Fruit fly (Drosophila melanogaster): Measurements from ENCODE around the gene CG42779.

The CG42779 gene

dm6 chr3R:17117607-17118327 is 3.6 kb upstream of the CG42779 start (continued):
- TF ChIP-seq CG15696 (tag; optimal IDR thresholded peaks at IDR 0.05), result no peak
- TF ChIP-seq pros (GFP tag; optimal IDR thresholded peaks at IDR 0.05), result no peak
- no peak for TF ChIP-seq dan (GFP tag; IDR thresholded peaks at IDR 0.05)
- TF ChIP-seq bigmax (GFP tag; optimal IDR thresholded peaks at IDR 0.05), result no peak
- no peak for TF ChIP-seq ham (GFP tag; IDR thresholded peaks at IDR 0.05)
- no peak for TF ChIP-seq Ets65A (GFP tag)
- TF ChIP-seq seq (GFP tag; IDR thresholded peaks at IDR 0.05), result no peak
- TF ChIP-seq CG7357 (GFP tag; IDR thresholded peaks at IDR 0.05), result no peak
- TF ChIP-seq fu2 (GFP tag; optimal IDR thresholded peaks at IDR 0.05), result no peak
- TF ChIP-seq fd102C (GFP tag; optimal IDR thresholded peaks at IDR 0.05), result no peak
- TF ChIP-seq CG10274 (GFP tag; optimal IDR thresholded peaks at IDR 0.05), result peak; percentile 79
- TF ChIP-seq E2f2 (GFP tag; IDR thresholded peaks at IDR 0.05), result no peak
- no peak for TF ChIP-seq CG17186 (GFP tag; optimal IDR thresholded peaks at IDR 0.05)
- TF ChIP-seq sug (tag; optimal IDR thresholded peaks at IDR 0.05), result no peak
- no peak for TF ChIP-seq CG7786 (GFP tag; optimal IDR thresholded peaks at IDR 0.05)
- peak; percentile 4 for TF ChIP-seq CG2120 (GFP tag; optimal IDR thresholded peaks at IDR 0.05)
- TF ChIP-seq CG3407 (GFP tag; optimal IDR thresholded peaks at IDR 0.05), result no peak
- no peak for TF ChIP-seq CG1024 (GFP tag; IDR thresholded peaks at IDR 0.05)
- TF ChIP-seq tx (GFP tag; optimal IDR thresholded peaks at IDR 0.05), result no peak
- TF ChIP-seq CG10321 (GFP tag; IDR thresholded peaks at IDR 0.05), result no peak
- TF ChIP-seq ftz-f1 (GFP tag; optimal IDR thresholded peaks at IDR 0.05), result no peak
- peak; percentile 31 for TF ChIP-seq CG7556 (GFP tag; optimal IDR thresholded peaks at IDR 0.05)
- TF ChIP-seq CG12219 (GFP tag; optimal IDR thresholded peaks at IDR 0.05), result no peak
- TF ChIP-seq otp (GFP tag; IDR thresholded peaks at IDR 0.05), result 0 out of 3 replicates have a peak, but pooled peaks have one; percentile 35
- no peak for TF ChIP-seq Sry-δ (GFP tag; optimal IDR thresholded peaks at IDR 0.05)
- TF ChIP-seq vnd (GFP tag; IDR thresholded peaks at IDR 0.05; ENCODE audit: partially characterized antibody), result no peak
- TF ChIP-seq NFAT (GFP tag; IDR thresholded peaks at IDR 0.05), result no peak
- TF ChIP-seq CG10366 (GFP tag; IDR thresholded peaks at IDR 0.05), result no peak
- TF ChIP-seq ranshi (GFP tag; IDR thresholded peaks at IDR 0.05), result no peak
- no peak for TF ChIP-seq so (GFP tag; IDR thresholded peaks at IDR 0.05)
- no peak for TF ChIP-seq fd96Cb (tag; optimal IDR thresholded peaks at IDR 0.05)
- no peak for TF ChIP-seq Hr78 (GFP tag; optimal IDR thresholded peaks at IDR 0.05)
- peak; percentile 42 for TF ChIP-seq gsb-n (tag; optimal IDR thresholded peaks at IDR 0.05)
- TF ChIP-seq CG14965 (GFP tag; optimal IDR thresholded peaks at IDR 0.05; ENCODE audit: borderline replicate concordance), result no peak
- TF ChIP-seq nerfin-1 (tag; optimal IDR thresholded peaks at IDR 0.05), result no peak
- peak; percentile 27 for TF ChIP-seq CG2202 (tag; optimal IDR thresholded peaks at IDR 0.05)
- no peak for TF ChIP-seq hbn (GFP tag; IDR thresholded peaks at IDR 0.05; ENCODE audit: partially characterized antibody)
- TF ChIP-seq ATbp (GFP tag; optimal IDR thresholded peaks at IDR 0.05), result no peak
- TF ChIP-seq ind (GFP tag; optimal IDR thresholded peaks at IDR 0.05), result no peak
- TF ChIP-seq CG1233 (GFP tag; optimal IDR thresholded peaks at IDR 0.05), result no peak
- TF ChIP-seq CG1529 (GFP tag; optimal IDR thresholded peaks at IDR 0.05), result no peak
- TF ChIP-seq Stat92E (GFP tag; optimal IDR thresholded peaks at IDR 0.05), result peak in 1 of 3 experiments; percentile 48
- no peak for TF ChIP-seq CG3281 (GFP tag; optimal IDR thresholded peaks at IDR 0.05)
- no peak for TF ChIP-seq YL-1 (GFP tag; optimal IDR thresholded peaks at IDR 0.05)
- no peak for TF ChIP-seq Hr3 (GFP tag; optimal IDR thresholded peaks at IDR 0.05)
- no peak for TF ChIP-seq CG42726 (GFP tag; IDR thresholded peaks at IDR 0.05; ENCODE audit: partially characterized antibody)
- no peak for TF ChIP-seq CG7372 (GFP tag; IDR thresholded peaks at IDR 0.05)
- no peak for TF ChIP-seq CG17568 (GFP tag; optimal IDR thresholded peaks at IDR 0.05)
- no peak for TF ChIP-seq CG9797 (GFP tag; optimal IDR thresholded peaks at IDR 0.05)
- no peak for TF ChIP-seq CG9215 (GFP tag; IDR thresholded peaks at IDR 0.05)

Data from whole organism, embryonic.